Fruit fly (Drosophila melanogaster) whole organism, embryonic: Measurements from ENCODE around the gene mthl9.
A peak's percentile ranks its signal among the peaks of the same experiment; 100 is the strongest.

Experiments used
- Abd-B ChIP-seq: fragments of 200-800 bp; sonication (Bioruptor generic); optimal IDR thresholded peaks from 2 replicates; lab custom pipeline; 2018; ENCODE audit warnings: missing biosample characterization, mild to moderate bottlenecking, missing genetic modification characterization, moderate library complexity
- Adf1 ChIP-seq: fragments of 200-800 bp; sonication (Bioruptor generic); IDR thresholded peaks from 2 replicates; pipeline ENCODE4 v1.3.6; 2022; ENCODE audit warnings: missing biosample characterization, missing genetic modification characterization
- CG10462 ChIP-seq: fragments of 200-800 bp; sonication (Bioruptor generic); optimal IDR thresholded peaks from 2 replicates; lab custom pipeline; 2016; ENCODE audit warnings: missing biosample characterization, missing genetic modification characterization
- CG11456 ChIP-seq: fragments of 200-800 bp; sonication (Bioruptor generic); IDR thresholded peaks from 3 replicates; pipeline ENCODE4 v1.3.6; 2022; ENCODE audit warnings: missing biosample characterization, missing genetic modification characterization
- CG12219 ChIP-seq: fragments of 200-800 bp; sonication (Bioruptor generic); optimal IDR thresholded peaks from 3 replicates; lab custom pipeline; 2018; ENCODE audit warnings: missing biosample characterization, mild to moderate bottlenecking, missing genetic modification characterization
- CG12942 ChIP-seq: fragments of 200-800 bp; sonication (Bioruptor generic); optimal IDR thresholded peaks from 3 replicates; lab custom pipeline; 2016; ENCODE audit warnings: missing biosample characterization, missing genetic modification characterization
- CG15269 ChIP-seq: fragments of 200-800 bp; sonication (Bioruptor generic); optimal IDR thresholded peaks from 2 replicates; lab custom pipeline; 2018; ENCODE audit warnings: missing biosample characterization, mild to moderate bottlenecking, missing genetic modification characterization, moderate library complexity
- CG2202 ChIP-seq: fragments of 200-800 bp; sonication (Bioruptor generic); optimal IDR thresholded peaks from 2 replicates; lab custom pipeline; 2018; ENCODE audit warnings: missing biosample characterization, mild to moderate bottlenecking, missing genetic modification characterization
- CG2712 ChIP-seq: fragments of 200-800 bp; optimal IDR thresholded peaks from 3 replicates; lab custom pipeline; 2019; ENCODE audit warnings: missing biosample characterization, mild to moderate bottlenecking, missing genetic modification characterization, moderate library complexity
- CG3407 ChIP-seq: fragments of 200-800 bp; sonication (Bioruptor generic); optimal IDR thresholded peaks from 2 replicates; lab custom pipeline; 2018; ENCODE audit warnings: missing biosample characterization, mild to moderate bottlenecking, missing genetic modification characterization
- CG34376 ChIP-seq: fragments of 200-800 bp; sonication (Bioruptor generic); optimal IDR thresholded peaks from 2 replicates; lab custom pipeline; 2018; ENCODE audit warnings: missing biosample characterization, mild to moderate bottlenecking, missing genetic modification characterization
- CG6791 ChIP-seq: fragments of 200-800 bp; sonication (Bioruptor generic); IDR thresholded peaks from 3 replicates; pipeline ENCODE4 v1.3.6; 2022; ENCODE audit warnings: missing biosample characterization, missing genetic modification characterization; ENCODE audit not compliant: partially characterized antibody
- CG7357 ChIP-seq: fragments of 200-800 bp; sonication (Bioruptor generic); IDR thresholded peaks from 3 replicates; pipeline ENCODE4 v1.3.6; 2022; ENCODE audit warnings: missing biosample characterization, missing genetic modification characterization
- CG7928 ChIP-seq: fragments of 200-800 bp; sonication (Bioruptor generic); optimal IDR thresholded peaks from 2 replicates; lab custom pipeline; 2017; ENCODE audit warnings: missing biosample characterization, mild to moderate bottlenecking, missing genetic modification characterization
- CG9609 ChIP-seq: fragments of 200-800 bp; sonication (Bioruptor generic); optimal IDR thresholded peaks from 3 replicates; lab custom pipeline; 2016; ENCODE audit warnings: missing biosample characterization, missing genetic modification characterization
- CG9932 ChIP-seq: fragments of 200-800 bp; sonication (Bioruptor generic); IDR thresholded peaks from 2 replicates; pipeline ENCODE4 v1.3.6; 2022; ENCODE audit warnings: missing biosample characterization, missing genetic modification characterization
- E2f1 ChIP-seq: fragments of 200-800 bp; sonication (Bioruptor generic); IDR thresholded peaks from 2 replicates; pipeline ENCODE4 v1.3.6; 2022; ENCODE audit warnings: missing biosample characterization, missing genetic modification characterization
- Elba2 ChIP-seq: fragments of 200-800 bp; sonication (Bioruptor generic); optimal IDR thresholded peaks from 3 replicates; lab custom pipeline; 2016; ENCODE audit warnings: missing biosample characterization, missing genetic modification characterization
- HmgZ ChIP-seq: fragments of 200-800 bp; sonication (Bioruptor generic); optimal IDR thresholded peaks from 2 replicates; lab custom pipeline; 2018; ENCODE audit warnings: missing biosample characterization, mild to moderate bottlenecking, missing genetic modification characterization
- Hr3 ChIP-seq: fragments of 200-800 bp; sonication (Bioruptor generic); optimal IDR thresholded peaks from 3 replicates; lab custom pipeline; 2016; ENCODE audit warnings: missing biosample characterization, missing genetic modification characterization
- Oaz ChIP-seq: fragments of 200-800 bp; sonication (Bioruptor generic); IDR thresholded peaks from 2 replicates; pipeline ENCODE4 v1.3.6; 2022; ENCODE audit warnings: missing biosample characterization, missing genetic modification characterization
- Taf1 ChIP-seq: fragments of 200-800 bp; sonication (Bioruptor generic); IDR thresholded peaks from 2 replicates; pipeline ENCODE4 v1.3.6; 2022; ENCODE audit warnings: missing biosample characterization, missing genetic modification characterization
- YL-1 ChIP-seq: fragments of 200-800 bp; sonication (Bioruptor generic); optimal IDR thresholded peaks from 3 replicates; lab custom pipeline; 2017; ENCODE audit warnings: missing biosample characterization, mild to moderate bottlenecking, missing genetic modification characterization
- amos ChIP-seq: fragments of 200-800 bp; sonication (Bioruptor generic); IDR thresholded peaks from 2 replicates; pipeline ENCODE4 v1.3.6; 2022; ENCODE audit warnings: missing biosample characterization, missing genetic modification characterization; ENCODE audit not compliant: partially characterized antibody
- az2 ChIP-seq: fragments of 200-800 bp; sonication (Bioruptor generic); optimal IDR thresholded peaks from 3 replicates; lab custom pipeline; 2016; ENCODE audit warnings: missing biosample characterization, missing genetic modification characterization
- cato ChIP-seq: fragments of 200-800 bp; sonication (Bioruptor generic); optimal IDR thresholded peaks from 2 replicates; lab custom pipeline; 2016; ENCODE audit warnings: missing biosample characterization, missing genetic modification characterization, borderline replicate concordance
- crp ChIP-seq, 2 experiments: fragments of 200-800 bp; sonication (Bioruptor generic); optimal IDR thresholded peaks; 2 replicates in 1 of 2; 3 replicates in 1 of 2; lab custom pipeline; 2017; ENCODE audit warnings: missing biosample characterization in 2 of 2, missing genetic modification characterization in 2 of 2, mild to moderate bottlenecking in 1 of 2, moderate library complexity in 1 of 2
- en ChIP-seq: fragments of 200-800 bp; sonication (Bioruptor generic); optimal IDR thresholded peaks from 2 replicates; lab custom pipeline; 2016; ENCODE audit warnings: missing biosample characterization, missing genetic modification characterization
- fd64A ChIP-seq: fragments of 200-800 bp; sonication (Bioruptor generic); optimal IDR thresholded peaks from 3 replicates; lab custom pipeline; 2018; ENCODE audit warnings: missing biosample characterization, mild to moderate bottlenecking, missing genetic modification characterization
- ftz-f1 ChIP-seq: fragments of 200-800 bp; sonication (Bioruptor generic); optimal IDR thresholded peaks from 2 replicates; lab custom pipeline; 2016; ENCODE audit warnings: missing biosample characterization, missing genetic modification characterization
- ken ChIP-seq: fragments of 200-800 bp; sonication (Bioruptor generic); IDR thresholded peaks from 3 replicates; pipeline ENCODE4 v1.3.6; 2022; ENCODE audit warnings: missing biosample characterization, missing genetic modification characterization
- knrl ChIP-seq: fragments of 200-800 bp; sonication (Bioruptor generic); IDR thresholded peaks from 3 replicates; pipeline ENCODE4 v1.3.6; 2022; ENCODE audit warnings: missing biosample characterization, missing genetic modification characterization; ENCODE audit not compliant: partially characterized antibody
- lab ChIP-seq: fragments of 200-800 bp; sonication (Bioruptor generic); optimal IDR thresholded peaks from 3 replicates; lab custom pipeline; 2017; ENCODE audit warnings: missing biosample characterization, missing genetic modification characterization, mild to moderate bottlenecking, moderate library complexity, missing genetic modification reagents
- lbe ChIP-seq: fragments of 200-800 bp; sonication (Bioruptor generic); optimal IDR thresholded peaks from 2 replicates; lab custom pipeline; 2016; ENCODE audit warnings: missing biosample characterization, mild to moderate bottlenecking, missing genetic modification characterization
- lola ChIP-seq, 3 experiments: fragments of >200 bp in 2 of 3; fragments of 200-800 bp in 1 of 3; sonication (Bioruptor generic) in 1 of 3; optimal IDR thresholded peaks; 2 replicates each; lab custom pipeline; 2017 to 2019; ENCODE audit warnings: missing biosample characterization in 3 of 3, missing genetic modification characterization in 3 of 3, mild to moderate bottlenecking in 1 of 3, moderate library complexity in 1 of 3
- mam ChIP-seq: fragments of 200-800 bp; sonication (Bioruptor generic); optimal IDR thresholded peaks from 3 replicates; lab custom pipeline; 2016; ENCODE audit warnings: missing biosample characterization, missing genetic modification characterization
- nerfin-2 ChIP-seq: fragments of 200-800 bp; sonication (Bioruptor generic); IDR thresholded peaks from 2 replicates; pipeline ENCODE4 v1.3.6; 2022; ENCODE audit warnings: missing biosample characterization, missing genetic modification characterization; ENCODE audit not compliant: partially characterized antibody
- nom ChIP-seq: fragments of 200-800 bp; sonication (Bioruptor generic); optimal IDR thresholded peaks from 2 replicates; lab custom pipeline; 2017; ENCODE audit warnings: missing biosample characterization, missing genetic modification characterization, mild to moderate bottlenecking, moderate library complexity, missing genetic modification reagents
- pho ChIP-seq: fragments of 200-800 bp; sonication (Bioruptor generic); optimal IDR thresholded peaks from 2 replicates; lab custom pipeline; 2016; ENCODE audit warnings: missing biosample characterization, missing genetic modification characterization
- phol ChIP-seq: fragments of 200-800 bp; sonication (Bioruptor generic); optimal IDR thresholded peaks from 3 replicates; lab custom pipeline; 2018; ENCODE audit warnings: missing biosample characterization, mild to moderate bottlenecking, missing genetic modification characterization, moderate library complexity
- pum ChIP-seq: fragments of 200-800 bp; sonication (Bioruptor generic); optimal IDR thresholded peaks from 2 replicates; lab custom pipeline; 2016; ENCODE audit warnings: missing biosample characterization, missing genetic modification characterization
- repo ChIP-seq: fragments of 200-800 bp; sonication (Bioruptor generic); optimal IDR thresholded peaks from 2 replicates; lab custom pipeline; 2016; ENCODE audit warnings: missing biosample characterization, missing genetic modification characterization
- rib ChIP-seq: fragments of 200-800 bp; sonication (Bioruptor generic); IDR thresholded peaks from 2 replicates; pipeline ENCODE4 v1.3.6; 2022; ENCODE audit warnings: missing biosample characterization, missing genetic modification characterization
- salm ChIP-seq: fragments of 200-800 bp; sonication (Bioruptor generic); optimal IDR thresholded peaks from 2 replicates; lab custom pipeline; 2018; ENCODE audit warnings: missing biosample characterization, mild to moderate bottlenecking, missing genetic modification characterization
- seq ChIP-seq: fragments of 200-800 bp; sonication (Bioruptor generic); IDR thresholded peaks from 2 replicates; pipeline ENCODE4 v1.3.6; 2022; ENCODE audit warnings: missing biosample characterization, missing genetic modification characterization
- sima ChIP-seq: fragments of 200-800 bp; sonication (Bioruptor generic); optimal IDR thresholded peaks from 2 replicates; lab custom pipeline; 2016; ENCODE audit warnings: missing biosample characterization, missing genetic modification characterization
- tll ChIP-seq, 2 experiments: fragments of 200-800 bp in 1 of 2; fragments of >200 bp in 1 of 2; sonication (Bioruptor generic) in 1 of 2; optimal IDR thresholded peaks; 2 replicates each; lab custom pipeline; 2017 to 2019; ENCODE audit warnings: missing biosample characterization in 2 of 2, missing genetic modification characterization in 2 of 2, mild to moderate bottlenecking in 1 of 2, moderate library complexity in 1 of 2
- vnd ChIP-seq: fragments of 200-800 bp; sonication (Bioruptor generic); IDR thresholded peaks from 3 replicates; pipeline ENCODE4 v1.3.6; 2022; ENCODE audit warnings: missing biosample characterization, missing genetic modification characterization; ENCODE audit not compliant: partially characterized antibody
- wor ChIP-seq: fragments of 200-800 bp; sonication (Bioruptor generic); IDR thresholded peaks from 2 replicates; pipeline ENCODE4 v1.3.6; 2022; ENCODE audit warnings: missing biosample characterization, missing genetic modification characterization

Gene mthl9

DNA sequence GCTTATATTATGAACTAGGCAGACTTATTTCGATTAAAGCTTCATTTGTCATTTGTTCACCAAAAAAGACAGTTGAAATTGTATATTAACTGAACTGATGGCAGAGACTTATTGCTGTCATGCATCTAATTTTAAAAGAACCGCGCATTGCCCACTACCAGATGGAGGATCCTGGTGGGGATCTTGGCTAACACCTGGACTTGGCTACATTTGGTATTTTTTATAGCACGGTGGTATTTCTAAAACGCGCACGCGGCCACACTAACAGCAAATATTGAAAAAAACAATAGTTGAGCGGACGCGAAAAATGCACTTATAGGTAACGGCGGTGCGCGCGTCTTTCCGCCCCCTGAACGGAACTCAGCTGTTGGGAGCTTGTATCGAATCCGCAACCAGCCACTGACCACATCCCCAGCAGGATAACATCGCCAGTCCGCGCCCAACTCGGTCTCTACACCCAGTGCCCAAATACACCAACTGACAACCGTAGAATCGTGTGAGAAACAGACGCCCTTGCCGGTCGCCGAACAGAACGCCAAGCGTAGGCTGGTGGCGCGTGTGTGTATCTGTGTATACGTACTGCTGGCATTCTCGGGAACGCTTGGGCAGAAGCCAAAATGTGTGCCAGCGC is 39.8 kb downstream of the mthl9 start (continued):
- peak; percentile 68 for TF ChIP-seq HmgZ (tag; lab: Kevin White, UChicago)
- TF ChIP-seq repo (GFP tag; lab: Kevin White, UChicago) = no peak
- TF ChIP-seq Oaz = no peak
- 0 out of 3 replicates have a peak, but pooled peaks have one; percentile 7 for TF ChIP-seq CG6791 (GFP tag; lab: Robert Waterston, UW)
- peak; percentile 9; the same call in 1 of the 3 replicates for TF ChIP-seq ken (GFP tag; lab: Robert Waterston, UW)
- TF ChIP-seq CG10462 (GFP tag; lab: Kevin White, UChicago) = no peak
- no peak for TF ChIP-seq rib (GFP tag; lab: Robert Waterston, UW)
- TF ChIP-seq CG2712 (tag; lab: Kevin White, UChicago) = peak; percentile 38
- TF ChIP-seq seq (GFP tag; lab: Robert Waterston, UW) = no peak
- no peak for TF ChIP-seq CG11456 (GFP tag; lab: Robert Waterston, UW)
- peak; percentile 10 for TF ChIP-seq CG34376 (GFP tag; lab: Kevin White, UChicago)
- TF ChIP-seq CG9932 (GFP tag; lab: Robert Waterston, UW) = 0 out of 2 replicates have a peak, but pooled peaks have one; percentile 6
- TF ChIP-seq CG12219 (GFP tag; lab: Kevin White, UChicago) = no peak
- peak; percentile 59 for TF ChIP-seq Elba2
- no peak for TF ChIP-seq CG2202
- no peak for TF ChIP-seq vnd (GFP tag; lab: Robert Waterston, UW)
- TF ChIP-seq phol (tag; lab: Kevin White, UChicago) = peak; percentile 51
- peak; percentile 7 for TF ChIP-seq nom (GFP tag; lab: Kevin White, UChicago)
- no peak for TF ChIP-seq Taf1 (GFP tag; lab: Robert Waterston, UW)
- TF ChIP-seq E2f1 = no peak
- TF ChIP-seq fd64A (GFP tag; lab: Kevin White, UChicago) = no peak
- no peak for TF ChIP-seq CG12942 (GFP tag; lab: Kevin White, UChicago)
- TF ChIP-seq CG7357 = no peak
- TF ChIP-seq sima (GFP tag; lab: Kevin White, UChicago) = no peak
- TF ChIP-seq lab (GFP tag; lab: Kevin White, UChicago) = peak; percentile 60
- TF ChIP-seq knrl (GFP tag; lab: Robert Waterston, UW) = peak; percentile 42; the same call in 2 of the 3 replicates
- TF ChIP-seq pum (GFP tag; lab: Kevin White, UChicago) = no peak
- TF ChIP-seq YL-1 (GFP tag; lab: Kevin White, UChicago) = peak; percentile 68
- TF ChIP-seq mam (GFP tag; lab: Kevin White, UChicago) = no peak
- TF ChIP-seq Adf1 (GFP tag; lab: Robert Waterston, UW) = no peak
- peak in 1 of 2 experiments; percentile 49 for TF ChIP-seq tll (GFP tag; optimal IDR thresholded peaks at IDR 0.05; lab: Kevin White, UChicago)
- TF ChIP-seq lbe (GFP tag; lab: Kevin White, UChicago) = no peak
- TF ChIP-seq Abd-B (GFP tag; lab: Kevin White, UChicago) = no peak
- TF ChIP-seq az2 (GFP tag; lab: Kevin White, UChicago) = no peak
- TF ChIP-seq crp (GFP tag; optimal IDR thresholded peaks at IDR 0.05; lab: Kevin White, UChicago) = peak; percentile 46 to 87
- TF ChIP-seq CG9609 (GFP tag; lab: Kevin White, UChicago) = no peak
- no peak for TF ChIP-seq wor (GFP tag; lab: Robert Waterston, UW)
- TF ChIP-seq CG3407 (GFP tag; lab: Kevin White, UChicago) = no peak
- peak; percentile 16 for TF ChIP-seq CG7928
- no peak for TF ChIP-seq CG15269 (tag; lab: Kevin White, UChicago)
- no peak for TF ChIP-seq lola (GFP tag; optimal IDR thresholded peaks at IDR 0.05; lab: Kevin White, UChicago)
- no peak for TF ChIP-seq ftz-f1
- TF ChIP-seq cato = no peak
- TF ChIP-seq Hr3 (GFP tag; lab: Kevin White, UChicago) = no peak
- no peak for TF ChIP-seq nerfin-2
- peak; percentile 10 for TF ChIP-seq pho
- no peak for TF ChIP-seq salm (tag; lab: Kevin White, UChicago)
- no peak for TF ChIP-seq en (GFP tag; lab: Kevin White, UChicago)
- no peak for TF ChIP-seq amos
